Worm (Caenorhabditis elegans): Measurements from ENCODE around the gene F56C4.1.

F56C4.1 gene

ce11 chrIV:10612281-10612680 lies 24.5 kb upstream of the F56C4.1 start:
- no peak for TF ChIP-seq fkh-3 (tag; optimal IDR thresholded peaks at IDR 0.05)
- no peak for TF ChIP-seq F37B4.10 (GFP tag; IDR thresholded peaks at IDR 0.05)
- TF ChIP-seq akir-1 (GFP tag; optimal IDR thresholded peaks at IDR 0.05): no peak
- no peak for TF ChIP-seq T07F8.4 (tag; optimal IDR thresholded peaks at IDR 0.05)
- TF ChIP-seq ets-4 (GFP tag; optimal IDR thresholded peaks at IDR 0.05): no peak
- no peak for TF ChIP-seq ztf-26 (tag; optimal IDR thresholded peaks at IDR 0.05)
- no peak for TF ChIP-seq dpff-1 (tag; optimal IDR thresholded peaks at IDR 0.05)
- no peak for TF ChIP-seq mes-4 (tag; optimal IDR thresholded peaks at IDR 0.05)
- no peak for TF ChIP-seq ztf-28 (GFP tag; IDR thresholded peaks at IDR 0.05)
- no peak for TF ChIP-seq cebp-2 (GFP tag; IDR thresholded peaks at IDR 0.05)
- no peak for TF ChIP-seq ceh-91 (GFP tag; IDR thresholded peaks at IDR 0.05)
- TF ChIP-seq egl-44 (GFP tag; IDR thresholded peaks at IDR 0.05): no peak
- TF ChIP-seq F33H1.4 (GFP tag; IDR thresholded peaks at IDR 0.05): no peak
- TF ChIP-seq ceh-27 (GFP tag; optimal IDR thresholded peaks at IDR 0.05): no peak
- no peak for TF ChIP-seq T26A5.8 (tag; optimal IDR thresholded peaks at IDR 0.05)
- TF ChIP-seq tbx-9 (tag; optimal IDR thresholded peaks at IDR 0.05; ENCODE audit: borderline replicate concordance): no peak

DNA sequence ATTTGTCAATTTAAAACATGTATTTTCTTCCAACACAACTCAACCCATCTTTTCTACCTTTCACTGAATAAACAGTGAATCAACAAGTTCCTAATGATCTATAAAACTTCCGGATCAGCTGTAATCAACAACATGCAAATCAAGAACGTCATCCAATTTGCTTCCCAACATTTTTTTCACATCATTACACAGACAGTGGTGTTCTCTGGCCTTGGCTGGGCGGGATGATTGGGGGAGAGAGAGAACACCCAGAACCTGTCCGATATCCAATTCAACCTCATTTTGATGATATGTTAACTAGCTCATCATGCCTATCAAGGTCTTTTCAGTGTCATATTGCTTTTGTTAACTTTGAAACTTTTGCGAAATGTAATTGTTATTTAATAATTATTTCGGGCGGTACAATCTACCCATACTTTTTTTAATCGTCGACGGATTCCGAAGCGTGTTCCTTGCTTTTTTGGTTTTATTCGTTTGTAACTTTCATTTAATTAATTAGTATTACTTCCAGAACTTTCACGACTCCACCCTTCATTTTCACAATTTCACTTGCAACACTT lies 21.8 kb upstream of the F56C4.1 start, which contains the start of gene ptr-14:
TSS of gene ptr-14 (plus strand) at position 510 of the 560 bp plus-strand sequence.
- no peak for TF ChIP-seq nhr-80 (tag; optimal IDR thresholded peaks at IDR 0.05)
- TF ChIP-seq aptf-3 (GFP tag; IDR thresholded peaks at IDR 0.05): no peak
- TF ChIP-seq ceh-91 (GFP tag; IDR thresholded peaks at IDR 0.05): no peak
- no peak for TF ChIP-seq efl-1 (GFP tag; optimal IDR thresholded peaks at IDR 0.05)

- TF ChIP-seq mel-28 (tag; optimal IDR thresholded peaks at IDR 0.05; ENCODE audit: borderline replicate concordance) (no peak), F33H1.4 (GFP tag; IDR thresholded peaks at IDR 0.05) (no peak), sea-2 (GFP tag; IDR thresholded peaks at IDR 0.05) (no peak), F52B5.7 (tag; optimal IDR thresholded peaks at IDR 0.05) (no peak), lsy-27 (tag; optimal IDR thresholded peaks at IDR 0.05; ENCODE audit: borderline replicate concordance, insufficient read depth) (no peak), nhr-80 (tag; optimal IDR thresholded peaks at IDR 0.05) (no peak), ceh-100 (GFP tag; IDR thresholded peaks at IDR 0.05) (no peak), T26A5.8 (tag; optimal IDR thresholded peaks at IDR 0.05) (no peak), Y67H2A.10 (GFP tag; conservative IDR thresholded peaks at IDR 0.05) (no peak), snpc-1.1 (tag; optimal IDR thresholded peaks at IDR 0.05; ENCODE audit: insufficient read depth) (no peak), lir-1 (GFP tag; conservative IDR thresholded peaks at IDR 0.05) (no peak), dpff-1 (tag; optimal IDR thresholded peaks at IDR 0.05) (no peak), nfya-1 (tag; optimal IDR thresholded peaks at IDR 0.05; ENCODE audit: borderline replicate concordance, insufficient read depth) (no peak), tbx-9 (tag; optimal IDR thresholded peaks at IDR 0.05; ENCODE audit: borderline replicate concordance) (no peak), ztf-6 (GFP tag; IDR thresholded peaks at IDR 0.05) (no peak), B0336.3 (GFP tag; IDR thresholded peaks at IDR 0.05) (no peak), aptf-3 (GFP tag; IDR thresholded peaks at IDR 0.05) (no peak), snpc-1.3 (tag; optimal IDR thresholded peaks at IDR 0.05; ENCODE audit: insufficient read depth) (no peak)
Observed at ce11 chrIV:10616366-10616765, 20.4 kb upstream of the F56C4.1 start.

DNA sequence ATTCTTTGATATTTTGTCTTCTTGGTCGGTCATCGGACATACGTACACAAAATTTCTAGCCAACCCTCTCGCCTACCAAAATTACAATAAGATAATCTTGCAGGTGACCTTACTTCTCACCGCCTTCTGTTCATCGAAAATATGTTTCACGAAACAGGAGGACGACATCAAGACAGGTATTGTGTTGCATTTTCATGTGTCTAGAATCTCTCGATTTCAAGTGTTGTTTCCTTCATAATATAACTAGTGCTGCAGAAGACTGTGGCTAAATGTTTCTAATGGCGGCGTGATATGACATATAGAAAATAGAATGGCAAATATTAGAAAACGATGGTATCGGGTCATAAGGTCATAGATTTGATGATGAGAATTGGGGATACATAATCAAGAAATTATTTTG lies 19.6 kb upstream of the F56C4.1 start:
- no peak for TF ChIP-seq B0019.2 (GFP tag; conservative IDR thresholded peaks at IDR 0.05)
- TF ChIP-seq ceh-79 (tag; optimal IDR thresholded peaks at IDR 0.05): no peak
- TF ChIP-seq mxl-1 (tag; optimal IDR thresholded peaks at IDR 0.05): no peak
- no peak for TF ChIP-seq fkh-3 (tag; optimal IDR thresholded peaks at IDR 0.05)
- TF ChIP-seq madf-10 (tag; optimal IDR thresholded peaks at IDR 0.05): no peak
- no peak for TF ChIP-seq F52B5.7 (tag; optimal IDR thresholded peaks at IDR 0.05)
- TF ChIP-seq mel-28 (tag; optimal IDR thresholded peaks at IDR 0.05; ENCODE audit: borderline replicate concordance): no peak
- TF ChIP-seq rpc-1 (optimal IDR thresholded peaks at IDR 0.05): no peak
- no peak for TF ChIP-seq rpc-1 (tag; optimal IDR thresholded peaks at IDR 0.05)
- TF ChIP-seq C17E4.6 (GFP tag; IDR thresholded peaks at IDR 0.05): no peak
- no peak for TF ChIP-seq D2030.7 (GFP tag; IDR thresholded peaks at IDR 0.05)
- TF ChIP-seq lin-26 (GFP tag; IDR thresholded peaks at IDR 0.05): no peak

All from whole organism, young adult.